Worm (Caenorhabditis elegans): ENCODE measurements around the gene Y59H11AR.3.

ce11 chrIV:8595317-8595716 lies at the start of gene Y59H11AR.3:
- TF ChIP-seq cog-1 (tag; optimal IDR thresholded peaks at IDR 0.05) (no peak), tab-1 (GFP tag; IDR thresholded peaks at IDR 0.05) (no peak), med-1 (GFP tag; optimal IDR thresholded peaks at IDR 0.05; ENCODE audit: insufficient read depth) (no peak), flt-1 (GFP tag; IDR thresholded peaks at IDR 0.05) (no peak), ztf-23 (GFP tag; IDR thresholded peaks at IDR 0.05) (no peak), klf-2 (GFP tag; conservative IDR thresholded peaks at IDR 0.05) (no peak), ref-1 (GFP tag; conservative IDR thresholded peaks at IDR 0.05) (no peak), ztf-29 (GFP tag; IDR thresholded peaks at IDR 0.05) (no peak), T22C8.4 (GFP tag; IDR thresholded peaks at IDR 0.05) (no peak)

Measured in whole organism, midembryonic.